Worm (Caenorhabditis elegans): ENCODE measurements around the gene W06H8.2.

W06H8.2 gene

ce11 chrV:6213845-6214244, 7.3 kb downstream of the W06H8.2 start:
- TF ChIP-seq mef-2 (tag; optimal IDR thresholded peaks at IDR 0.05) (no peak), nhr-77 (tag; optimal IDR thresholded peaks at IDR 0.05) (peak; percentile 27), sup-37 (GFP tag; optimal IDR thresholded peaks at IDR 0.05) (no peak), efl-3 (GFP tag; optimal IDR thresholded peaks at IDR 0.05) (no peak), ceh-82 (tag; optimal IDR thresholded peaks at IDR 0.05) (peak; percentile 4 to 63 (median 23)), fos-1 (tag; optimal IDR thresholded peaks at IDR 0.05) (peak; percentile 96), skn-1 (tag; optimal IDR thresholded peaks at IDR 0.05) (peak; percentile 86), nhr-71 (tag; optimal IDR thresholded peaks at IDR 0.05) (peak; percentile 67), ztf-4 (tag; optimal IDR thresholded peaks at IDR 0.05) (no peak), elt-3 (tag; optimal IDR thresholded peaks at IDR 0.05) (peak in 1 of 6 experiments; percentile 68), efl-1 (optimal IDR thresholded peaks at IDR 0.05) (peak; percentile 24 to 66), efl-1 (GFP tag; optimal IDR thresholded peaks at IDR 0.05 in 1 of 2) (no peak), mep-1 (tag; optimal IDR thresholded peaks at IDR 0.05) (peak; percentile 80), swsn-7 (tag; optimal IDR thresholded peaks at IDR 0.05) (peak; percentile 35), zip-4 (GFP tag; optimal IDR thresholded peaks at IDR 0.05) (peak; percentile 62), unc-30 (tag; optimal IDR thresholded peaks at IDR 0.05) (no peak), nhr-19 (GFP tag; conservative IDR thresholded peaks at IDR 0.05) (no peak), C16A3.4 (tag; optimal IDR thresholded peaks at IDR 0.05) (peak; percentile 14), snu-23 (GFP tag; optimal IDR thresholded peaks at IDR 0.05) (peak; percentile 34), nhr-47 (tag; optimal IDR thresholded peaks at IDR 0.05) (peak; percentile 43), nhr-11 (tag; optimal IDR thresholded peaks at IDR 0.05) (peak; percentile 29), xbp-1 (tag; optimal IDR thresholded peaks at IDR 0.05) (peak; percentile 69), lin-14 (GFP tag; optimal IDR thresholded peaks at IDR 0.05) (peak; percentile 86), nhr-237 (tag; optimal IDR thresholded peaks at IDR 0.05) (peak; percentile 9), unc-86 (tag; optimal IDR thresholded peaks at IDR 0.05) (peak; percentile 34), jun-1 (tag; optimal IDR thresholded peaks at IDR 0.05) (peak; percentile 94), mdl-1 (tag; optimal IDR thresholded peaks at IDR 0.05) (peak in 1 of 2 experiments; percentile 60), fkh-8 (tag; optimal IDR thresholded peaks at IDR 0.05) (peak; percentile 72), snpc-4 (tag; optimal IDR thresholded peaks at IDR 0.05) (peak; percentile 53), tbx-2 (tag; optimal IDR thresholded peaks at IDR 0.05) (peak; percentile 16), dpl-1 (GFP tag; optimal IDR thresholded peaks at IDR 0.05) (peak in 2 of 3 experiments; percentile 12 to 20), rnt-1 (tag; optimal IDR thresholded peaks at IDR 0.05) (peak; percentile 36), lin-35 (GFP tag; optimal IDR thresholded peaks at IDR 0.05) (peak; percentile 19 to 31), isw-1 (GFP tag; IDR thresholded peaks at IDR 0.05) (no peak), lsy-2 (tag; optimal IDR thresholded peaks at IDR 0.05) (peak; percentile 3 to 63), blmp-1 (tag; optimal IDR thresholded peaks at IDR 0.05) (peak; percentile 29), lin-15B (tag; optimal IDR thresholded peaks at IDR 0.05) (no peak)

- TF ChIP-seq lin-35 (GFP tag; optimal IDR thresholded peaks at IDR 0.05): no peak
- TF ChIP-seq unc-30 (tag; optimal IDR thresholded peaks at IDR 0.05): no peak
- TF ChIP-seq tbx-2 (tag; optimal IDR thresholded peaks at IDR 0.05): no peak
- TF ChIP-seq lir-3 (tag; optimal IDR thresholded peaks at IDR 0.05; ENCODE audit: poor library complexity): no peak
- no peak for TF ChIP-seq efl-1 (optimal IDR thresholded peaks at IDR 0.05)
- TF ChIP-seq efl-1 (GFP tag; optimal IDR thresholded peaks at IDR 0.05 in 1 of 2): no peak
- no peak for TF ChIP-seq snu-23 (GFP tag; optimal IDR thresholded peaks at IDR 0.05)
- TF ChIP-seq xbp-1 (tag; optimal IDR thresholded peaks at IDR 0.05): no peak
- no peak for TF ChIP-seq fkh-8 (tag; optimal IDR thresholded peaks at IDR 0.05)
- TF ChIP-seq mef-2 (tag; optimal IDR thresholded peaks at IDR 0.05): no peak
- TF ChIP-seq nhr-47 (tag; optimal IDR thresholded peaks at IDR 0.05): no peak
Measured at ce11 chrV:6214465-6214864, 7.9 kb downstream of the W06H8.2 start.

- no peak for TF ChIP-seq lin-14 (GFP tag; optimal IDR thresholded peaks at IDR 0.05)
- no peak for TF ChIP-seq fkh-10 (GFP tag; optimal IDR thresholded peaks at IDR 0.05)
- TF ChIP-seq efl-1 (optimal IDR thresholded peaks at IDR 0.05): no peak
- TF ChIP-seq efl-1 (GFP tag; optimal IDR thresholded peaks at IDR 0.05 in 1 of 2): peak in 1 of 2 experiments; percentile 91
- TF ChIP-seq nhr-85 (tag): peak; percentile 21
- no peak for TF ChIP-seq unc-86 (tag; optimal IDR thresholded peaks at IDR 0.05)
- TF ChIP-seq unc-98 (GFP tag; IDR thresholded peaks at IDR 0.05): no peak
- no peak for TF ChIP-seq irx-1 (tag; optimal IDR thresholded peaks at IDR 0.05)
- TF ChIP-seq Y116A8C.19 (tag; optimal IDR thresholded peaks at IDR 0.05; ENCODE audit: borderline replicate concordance): no peak
Measured at ce11 chrV:6217142-6217541, 10.6 kb downstream of the W06H8.2 start.
